Worm (Caenorhabditis elegans) whole organism, L4 larva: ENCODE measurements around the gene pqn-54.

ENCODE experiments used
- ceh-62 ChIP-seq: sonication (generic microtip); optimal IDR thresholded peaks from 2 replicates; lab custom pipeline; 2017; ENCODE audit warnings: missing biosample characterization, missing genetic modification characterization
- ces-1 ChIP-seq: fragments of 150-350 bp; sonication (generic microtip); optimal IDR thresholded peaks from 4 replicates; lab custom pipeline; 2014; ENCODE audit warnings: missing biosample characterization, missing genetic modification reagents, missing genetic modification characterization
- fkh-10 ChIP-seq: fragments of 150-350 bp; optimal IDR thresholded peaks from 2 replicates; lab custom pipeline; 2014; ENCODE audit warnings: missing biosample characterization, missing genetic modification reagents, missing genetic modification characterization
- jun-1 ChIP-seq: fragments of 150-350 bp; optimal IDR thresholded peaks from 2 replicates; lab custom pipeline; 2014; ENCODE audit warnings: missing biosample characterization, missing genetic modification reagents, missing genetic modification characterization
- lin-39 ChIP-seq: fragments of 150-350 bp; optimal IDR thresholded peaks from 2 replicates; lab custom pipeline; 2014; ENCODE audit warnings: missing biosample characterization, missing genetic modification reagents, missing genetic modification characterization
- nhr-10 ChIP-seq: fragments of 150-350 bp; optimal IDR thresholded peaks from 2 replicates; lab custom pipeline; 2014; ENCODE audit warnings: missing biosample characterization, missing genetic modification characterization
- nhr-25 ChIP-seq: sonication (generic microtip); optimal IDR thresholded peaks from 2 replicates; lab custom pipeline; 2017; ENCODE audit warnings: missing genetic modification characterization, mild to moderate bottlenecking, missing compliant biosample characterization, antibody characterized with exemption, moderate library complexity, borderline replicate concordance; ENCODE audit not compliant: insufficient read depth
- nhr-76 ChIP-seq: fragments of 150-350 bp; optimal IDR thresholded peaks from 2 replicates; lab custom pipeline; 2014; ENCODE audit warnings: missing biosample characterization, missing genetic modification characterization
- ztf-7 ChIP-seq: fragments of 150-350 bp; optimal IDR thresholded peaks from 2 replicates; lab custom pipeline; 2014; ENCODE audit warnings: missing biosample characterization, missing genetic modification characterization

DNA sequence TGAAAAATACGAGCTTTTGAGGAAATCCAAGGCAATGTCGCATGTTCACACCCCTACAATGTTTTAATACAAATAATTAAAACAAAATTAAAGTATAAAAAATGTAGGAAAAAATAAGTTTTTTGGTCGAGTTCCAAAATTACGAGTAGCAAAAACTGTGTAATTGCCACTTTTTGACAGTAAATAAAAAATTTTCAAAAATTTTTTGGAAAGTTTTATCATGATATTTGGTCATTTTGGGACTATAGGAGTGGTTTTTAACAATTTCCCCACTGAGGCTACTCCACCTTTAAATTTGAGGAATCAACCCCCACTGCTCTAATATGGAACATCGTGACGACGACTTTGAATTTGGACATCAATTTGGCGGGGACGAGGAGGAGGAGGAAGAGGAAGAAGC is 2.7 kb downstream of the pqn-54 start, which contains the start of gene gid-8:
- TF ChIP-seq ces-1 (no peak), nhr-10 (tag; lab: Kevin White, UChicago) (no peak), nhr-76 (tag; lab: Kevin White, UChicago) (no peak), jun-1 (tag; lab: Kevin White, UChicago) (no peak), fkh-10 (GFP tag; lab: Kevin White, UChicago) (no peak), ceh-62 (tag; lab: Kevin White, UChicago) (no peak), lin-39 (tag; lab: Kevin White, UChicago) (no peak), ztf-7 (no peak), nhr-25 (tag; lab: Kevin White, UChicago) (no peak)
